Fruit fly (Drosophila melanogaster) whole organism, embryonic: ENCODE measurements around the gene Nf-YA.

Experiments used
- BEAF-32 ChIP-seq: fragments of 200-800 bp; sonication (Bioruptor generic); optimal IDR thresholded peaks from 3 replicates; lab custom pipeline; 2017; ENCODE audit warnings: missing biosample characterization, missing genetic modification characterization, mild to moderate bottlenecking, moderate library complexity, missing genetic modification reagents
- CG10959 ChIP-seq: fragments of 200-800 bp; sonication (Bioruptor generic); IDR thresholded peaks from 2 replicates; pipeline ENCODE4 v1.3.6; 2022; ENCODE audit warnings: missing biosample characterization, missing genetic modification characterization
- CG11085 ChIP-seq: fragments of 200-800 bp; sonication (Bioruptor generic); IDR thresholded peaks from 2 replicates; pipeline ENCODE4 v1.3.6; 2022; ENCODE audit warnings: missing biosample characterization, missing genetic modification characterization
- CG11093 ChIP-seq: fragments of 200-800 bp; sonication (Bioruptor generic); IDR thresholded peaks from 3 replicates; pipeline ENCODE4 v1.3.6; 2022; ENCODE audit warnings: missing biosample characterization, missing genetic modification characterization
- CG12391 ChIP-seq: fragments of 200-800 bp; sonication (Bioruptor generic); optimal IDR thresholded peaks from 3 replicates; lab custom pipeline; 2018; ENCODE audit warnings: missing biosample characterization, mild to moderate bottlenecking, missing genetic modification characterization, moderate library complexity
- CG12744 ChIP-seq: fragments of 200-800 bp; sonication (Bioruptor generic); optimal IDR thresholded peaks from 2 replicates; lab custom pipeline; 2016; ENCODE audit warnings: missing biosample characterization, missing genetic modification characterization
- CG12942 ChIP-seq: fragments of 200-800 bp; sonication (Bioruptor generic); optimal IDR thresholded peaks from 3 replicates; lab custom pipeline; 2016; ENCODE audit warnings: missing biosample characterization, missing genetic modification characterization
- CG14667 ChIP-seq: fragments of 200-800 bp; sonication (Bioruptor generic); IDR thresholded peaks from 2 replicates; pipeline ENCODE4 v1.3.6; 2022; ENCODE audit warnings: missing biosample characterization, missing genetic modification characterization
- CG15011 ChIP-seq: fragments of 200-800 bp; sonication (Bioruptor generic); optimal IDR thresholded peaks from 3 replicates; lab custom pipeline; 2018; ENCODE audit warnings: missing biosample characterization, mild to moderate bottlenecking, missing genetic modification characterization
- CG15514 ChIP-seq: fragments of 200-800 bp; sonication (Bioruptor generic); optimal IDR thresholded peaks from 3 replicates; lab custom pipeline; 2017; ENCODE audit warnings: missing biosample characterization, missing genetic modification characterization, mild to moderate bottlenecking, moderate library complexity, missing genetic modification reagents
- CG15696 ChIP-seq: fragments of 200-800 bp; sonication (Bioruptor generic); optimal IDR thresholded peaks from 2 replicates; lab custom pipeline; 2019; ENCODE audit warnings: missing biosample characterization, mild to moderate bottlenecking, missing genetic modification characterization, moderate library complexity
- CG1832 ChIP-seq: fragments of 200-800 bp; sonication (Bioruptor generic); optimal IDR thresholded peaks from 2 replicates; lab custom pipeline; 2017; ENCODE audit warnings: missing biosample characterization, mild to moderate bottlenecking, missing genetic modification characterization, inconsistent platforms
- CG18476 ChIP-seq: fragments of 200-800 bp; sonication (Bioruptor generic); optimal IDR thresholded peaks from 2 replicates; lab custom pipeline; 2016; ENCODE audit warnings: missing biosample characterization, mild to moderate bottlenecking, missing genetic modification characterization
- CG31388 ChIP-seq: fragments of 200-800 bp; sonication (Bioruptor generic); optimal IDR thresholded peaks from 2 replicates; lab custom pipeline; 2016; ENCODE audit warnings: missing biosample characterization, missing genetic modification characterization
- CG4328 ChIP-seq: fragments of 200-800 bp; sonication (Bioruptor generic); optimal IDR thresholded peaks from 3 replicates; lab custom pipeline; 2017; ENCODE audit warnings: missing biosample characterization, missing genetic modification reagents, missing genetic modification characterization
- CG4730 ChIP-seq: fragments of 200-800 bp; sonication (Bioruptor generic); IDR thresholded peaks from 2 replicates; pipeline ENCODE4 v1.3.6; 2022; ENCODE audit warnings: missing biosample characterization, missing genetic modification characterization
- CG6854 ChIP-seq: fragments of 200-800 bp; sonication (Bioruptor generic); optimal IDR thresholded peaks from 3 replicates; lab custom pipeline; 2017; ENCODE audit warnings: missing biosample characterization, mild to moderate bottlenecking, missing genetic modification characterization
- CG7786 ChIP-seq: fragments of 200-800 bp; sonication (Bioruptor generic); optimal IDR thresholded peaks from 2 replicates; lab custom pipeline; 2016; ENCODE audit warnings: missing biosample characterization, missing genetic modification characterization
- CkIIα-i1 ChIP-seq: fragments of 200-800 bp; sonication (Bioruptor generic); IDR thresholded peaks from 2 replicates; pipeline ENCODE4 v1.3.6; 2022; ENCODE audit warnings: missing biosample characterization, missing genetic modification characterization
- D19A ChIP-seq: fragments of 200-800 bp; optimal IDR thresholded peaks from 3 replicates; lab custom pipeline; 2019; ENCODE audit warnings: missing biosample characterization, mild to moderate bottlenecking, missing genetic modification characterization, moderate library complexity
- Dref ChIP-seq: fragments of 200-800 bp; sonication (Bioruptor generic); IDR thresholded peaks from 2 replicates; pipeline ENCODE4 v1.3.6; 2022; ENCODE audit warnings: missing biosample characterization, missing genetic modification characterization
- Hand ChIP-seq: fragments of 200-800 bp; sonication (Bioruptor generic); optimal IDR thresholded peaks from 2 replicates; lab custom pipeline; 2017; ENCODE audit warnings: mild to moderate bottlenecking, missing biosample characterization, missing genetic modification reagents, missing genetic modification characterization
- Hr39 ChIP-seq: fragments of >200 bp; optimal IDR thresholded peaks from 2 replicates; lab custom pipeline; 2017
- Hr78 ChIP-seq, 2 experiments: fragments of 200-800 bp in 1 of 2; fragments of >200 bp in 1 of 2; sonication (Bioruptor generic) in 1 of 2; optimal IDR thresholded peaks; 2 replicates each; lab custom pipeline; 2017 to 2019; ENCODE audit warnings: missing biosample characterization in 2 of 2, missing genetic modification characterization in 2 of 2, mild to moderate bottlenecking in 1 of 2, moderate library complexity in 1 of 2
- MTF-1 ChIP-seq: fragments of 200-800 bp; sonication (Bioruptor generic); optimal IDR thresholded peaks from 2 replicates; lab custom pipeline; 2018; ENCODE audit warnings: missing biosample characterization, mild to moderate bottlenecking, missing genetic modification characterization, borderline replicate concordance
- Opbp ChIP-seq: fragments of 200-800 bp; sonication (Bioruptor generic); IDR thresholded peaks from 3 replicates; pipeline ENCODE4 v1.3.6; 2022; ENCODE audit warnings: missing biosample characterization, missing genetic modification characterization; ENCODE audit not compliant: partially characterized antibody
- Sin3A ChIP-seq: fragments of >200 bp; optimal IDR thresholded peaks from 2 replicates; lab custom pipeline; 2018
- Stat92E ChIP-seq, 3 experiments: fragments of >200 bp in 2 of 3; fragments of 200-800 bp in 1 of 3; sonication (Bioruptor generic) in 1 of 3; optimal IDR thresholded peaks; 2 replicates each; lab custom pipeline; 2017 to 2019; ENCODE audit warnings: missing biosample characterization in 3 of 3, missing genetic modification characterization in 3 of 3, mild to moderate bottlenecking in 1 of 3, moderate library complexity in 1 of 3
- YL-1 ChIP-seq: fragments of 200-800 bp; sonication (Bioruptor generic); optimal IDR thresholded peaks from 3 replicates; lab custom pipeline; 2017; ENCODE audit warnings: missing biosample characterization, mild to moderate bottlenecking, missing genetic modification characterization
- ash1 ChIP-seq: fragments of 200-800 bp; sonication (Bioruptor generic); optimal IDR thresholded peaks from 2 replicates; lab custom pipeline; 2018; ENCODE audit warnings: missing biosample characterization, mild to moderate bottlenecking, missing genetic modification characterization
- btn ChIP-seq: fragments of 200-800 bp; sonication (Bioruptor generic); optimal IDR thresholded peaks from 2 replicates; lab custom pipeline; 2016; ENCODE audit warnings: missing biosample characterization, missing genetic modification characterization
- cas ChIP-seq: fragments of 200-800 bp; sonication (Bioruptor generic); IDR thresholded peaks from 2 replicates; pipeline ENCODE4 v1.3.6; 2022; ENCODE audit warnings: missing biosample characterization, missing genetic modification characterization
- caup ChIP-seq: fragments of 200-800 bp; sonication (Bioruptor generic); optimal IDR thresholded peaks from 3 replicates; lab custom pipeline; 2017; ENCODE audit warnings: missing biosample characterization, mild to moderate bottlenecking, missing genetic modification characterization, moderate library complexity; ENCODE audit not compliant: severe bottlenecking
- crc ChIP-seq: fragments of 200-800 bp; sonication (Bioruptor generic); optimal IDR thresholded peaks from 2 replicates; lab custom pipeline; 2016; ENCODE audit warnings: missing biosample characterization, missing genetic modification characterization
- ewg ChIP-seq: fragments of 200-800 bp; sonication (Bioruptor generic); optimal IDR thresholded peaks from 3 replicates; lab custom pipeline; 2017; ENCODE audit warnings: mild to moderate bottlenecking, missing biosample characterization, missing genetic modification reagents, missing genetic modification characterization
- fd64A ChIP-seq: fragments of 200-800 bp; sonication (Bioruptor generic); optimal IDR thresholded peaks from 3 replicates; lab custom pipeline; 2018; ENCODE audit warnings: missing biosample characterization, mild to moderate bottlenecking, missing genetic modification characterization
- gcm ChIP-seq: fragments of 200-800 bp; sonication (Bioruptor generic); optimal IDR thresholded peaks from 2 replicates; lab custom pipeline; 2019; ENCODE audit warnings: missing biosample characterization, mild to moderate bottlenecking, missing genetic modification characterization, moderate library complexity
- gro ChIP-seq: fragments of 200-800 bp; sonication (Bioruptor generic); optimal IDR thresholded peaks from 2 replicates; lab custom pipeline; 2016; ENCODE audit warnings: missing biosample characterization, missing genetic modification characterization
- jing ChIP-seq: fragments of 200-800 bp; sonication (Bioruptor generic); optimal IDR thresholded peaks from 2 replicates; lab custom pipeline; 2018; ENCODE audit warnings: missing biosample characterization, mild to moderate bottlenecking, missing genetic modification characterization
- jumu ChIP-seq: fragments of 200-800 bp; sonication (Bioruptor generic); optimal IDR thresholded peaks from 3 replicates; lab custom pipeline; 2016; ENCODE audit warnings: missing biosample characterization, missing genetic modification characterization
- kni ChIP-seq: fragments of 200-800 bp; sonication (Bioruptor generic); optimal IDR thresholded peaks from 3 replicates; lab custom pipeline; 2017; ENCODE audit warnings: mild to moderate bottlenecking, missing biosample characterization, missing genetic modification reagents, missing genetic modification characterization
- lov ChIP-seq, 2 experiments: fragments of 200-800 bp in 1 of 2; fragments of >200 bp in 1 of 2; sonication (Bioruptor generic) in 1 of 2; IDR thresholded peaks in 1 of 2; optimal IDR thresholded peaks in 1 of 2; 2 replicates in 1 of 2; 3 replicates in 1 of 2; pipeline versions ENCODE4 v1.3.6 to Lab custom; 2017 to 2022; ENCODE audit warnings: missing biosample characterization in 1 of 2, missing genetic modification characterization in 1 of 2
- maf-S ChIP-seq: fragments of 200-800 bp; sonication (Bioruptor generic); optimal IDR thresholded peaks from 2 replicates; lab custom pipeline; 2016; ENCODE audit warnings: missing biosample characterization, missing genetic modification characterization
- pzg ChIP-seq: fragments of 200-800 bp; sonication (Bioruptor generic); optimal IDR thresholded peaks from 3 replicates; lab custom pipeline; 2018; ENCODE audit warnings: missing biosample characterization, mild to moderate bottlenecking, missing genetic modification characterization, moderate library complexity
- run ChIP-seq: fragments of 200-800 bp; sonication (Bioruptor generic); optimal IDR thresholded peaks from 3 replicates; lab custom pipeline; 2018; ENCODE audit warnings: missing biosample characterization, mild to moderate bottlenecking, missing genetic modification characterization
- sima ChIP-seq: fragments of 200-800 bp; sonication (Bioruptor generic); optimal IDR thresholded peaks from 2 replicates; lab custom pipeline; 2016; ENCODE audit warnings: missing biosample characterization, missing genetic modification characterization
- slbo ChIP-seq: fragments of 200-800 bp; sonication (Bioruptor generic); IDR thresholded peaks from 2 replicates; pipeline ENCODE4 v1.3.6; 2022; ENCODE audit warnings: missing biosample characterization, missing genetic modification characterization
- tup ChIP-seq: fragments of 200-800 bp; sonication (Bioruptor generic); optimal IDR thresholded peaks from 2 replicates; lab custom pipeline; 2016; ENCODE audit warnings: missing biosample characterization, mild to moderate bottlenecking, missing genetic modification characterization, moderate library complexity
- unpg ChIP-seq: fragments of 200-800 bp; sonication (Bioruptor generic); optimal IDR thresholded peaks from 3 replicates; lab custom pipeline; 2018; ENCODE audit warnings: missing biosample characterization, mild to moderate bottlenecking, missing genetic modification characterization, moderate library complexity

Nf-YA gene

DNA sequence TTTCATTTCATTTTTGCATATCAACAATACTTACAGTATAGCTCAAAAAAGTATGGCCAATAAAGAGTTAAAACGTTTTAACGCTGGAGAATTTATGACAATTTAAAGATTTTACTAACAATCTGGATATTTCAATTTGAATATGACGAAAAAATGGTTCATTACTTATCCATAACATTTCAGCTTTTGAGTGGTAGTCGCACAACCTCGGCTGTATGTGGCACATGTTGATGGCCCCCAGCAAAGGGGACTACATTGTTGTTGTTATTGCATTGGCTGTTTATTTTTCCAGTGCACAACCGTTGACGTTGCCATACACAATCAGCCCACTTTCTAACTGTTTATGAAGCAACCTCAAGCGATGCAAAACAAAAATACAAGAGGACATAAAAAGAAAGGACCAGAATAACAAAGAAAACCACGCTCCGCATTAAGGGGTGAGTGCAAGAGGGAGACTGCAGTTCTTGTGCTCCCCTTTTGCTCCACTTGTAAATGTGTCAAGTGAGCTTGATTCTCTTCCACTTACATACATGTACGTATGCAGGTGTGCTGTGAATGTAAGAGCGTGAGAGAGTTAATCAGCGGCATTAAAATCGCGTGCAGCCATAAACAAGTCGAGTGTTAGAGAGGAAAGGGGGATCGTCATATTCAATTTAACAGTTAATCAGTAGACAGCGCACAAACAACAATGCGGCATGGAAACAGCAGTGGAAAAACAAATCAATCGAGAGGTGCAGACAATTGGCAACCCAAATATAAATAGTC, 21.8 kb downstream of the Nf-YA start (continued):
- TF ChIP-seq Opbp (GFP tag; lab: Robert Waterston, UW) (no peak), jing (peak; percentile 18), unpg (GFP tag; lab: Kevin White, UChicago) (peak; percentile 62), sima (GFP tag; lab: Kevin White, UChicago) (no peak), pzg (GFP tag; lab: Kevin White, UChicago) (no peak), jumu (GFP tag; lab: Kevin White, UChicago) (no peak), ash1 (GFP tag; lab: Kevin White, UChicago) (no peak), tup (GFP tag; lab: Kevin White, UChicago) (no peak), CG12391 (peak; percentile 52), CG1832 (GFP tag; lab: Kevin White, UChicago) (no peak), gro (GFP tag; lab: Kevin White, UChicago) (no peak), crc (no peak), gcm (GFP tag; lab: Kevin White, UChicago) (no peak), Dref (no peak), CG31388 (GFP tag; lab: Kevin White, UChicago) (no peak), D19A (peak; percentile 47), CkIIα-i1 (GFP tag; lab: Robert Waterston, UW) (no peak), kni (GFP tag; lab: Kevin White, UChicago) (no peak), cas (GFP tag; lab: Robert Waterston, UW) (no peak), fd64A (GFP tag; lab: Kevin White, UChicago) (no peak), CG18476 (GFP tag; lab: Kevin White, UChicago) (no peak), CG15011 (GFP tag; lab: Kevin White, UChicago) (no peak), caup (peak; percentile 17), Hr39 (no peak), MTF-1 (GFP tag; lab: Kevin White, UChicago) (no peak), Hr78 (GFP tag; optimal IDR thresholded peaks at IDR 0.05; lab: Kevin White, UChicago) (peak in 1 of 2 experiments; percentile 32), Stat92E (GFP tag; optimal IDR thresholded peaks at IDR 0.05; lab: Kevin White, UChicago) (no peak), CG14667 (GFP tag; lab: Robert Waterston, UW) (peak; percentile 18; the same call in 1 of the 2 replicates), CG10959 (no peak), run (peak; percentile 51), YL-1 (GFP tag; lab: Kevin White, UChicago) (no peak), CG15514 (GFP tag; lab: Kevin White, UChicago) (peak; percentile 24), maf-S (GFP tag; lab: Kevin White, UChicago) (no peak), Hand (GFP tag; lab: Kevin White, UChicago) (no peak), CG6854 (GFP tag; lab: Kevin White, UChicago) (no peak), btn (GFP tag; lab: Kevin White, UChicago) (no peak), CG7786 (GFP tag; lab: Kevin White, UChicago) (peak; percentile 12), CG4730 (GFP tag; lab: Robert Waterston, UW) (no peak), CG11093 (GFP tag; lab: Robert Waterston, UW) (no peak), CG4328 (GFP tag; lab: Kevin White, UChicago) (no peak), CG15696 (no peak), CG12744 (GFP tag; lab: Kevin White, UChicago) (peak; percentile 4), ewg (GFP tag; lab: Kevin White, UChicago) (no peak), lov (optimal IDR thresholded peaks at IDR 0.05; lab: Kevin White, UChicago) (no peak), lov (GFP tag; IDR thresholded peaks at IDR 0.05; lab: Robert Waterston, UW) (no peak), BEAF-32 (no peak), slbo (GFP tag; lab: Robert Waterston, UW) (peak; percentile 38), CG11085 (peak; percentile 17; the same call in 1 of the 2 replicates), Sin3A (lab: Kevin White, UChicago) (no peak), CG12942 (GFP tag; lab: Kevin White, UChicago) (peak; percentile 4)
